Worm (Caenorhabditis elegans) whole organism, L4 larva: Measurements from ENCODE around the gene ceh-36.

Experiments
- F49E8.2 ChIP-seq: sonication (generic microtip); optimal IDR thresholded peaks from 2 replicates; lab custom pipeline; 2016; ENCODE audit warnings: missing compliant biosample characterization, mild to moderate bottlenecking, missing genetic modification characterization, borderline replicate concordance
- Y75B8A.6 ChIP-seq: fragments of 200-800 bp; sonication (Bioruptor generic); IDR thresholded peaks from 2 replicates; pipeline ENCODE4 v1.3.6; 2022; ENCODE audit warnings: missing genetic modification reagents, missing genetic modification characterization, missing compliant biosample characterization
- aly-2 ChIP-seq: sonication (generic microtip); optimal IDR thresholded peaks from 2 replicates; lab custom pipeline; 2018; ENCODE audit warnings: missing biosample characterization, missing genetic modification characterization
- ctbp-1 ChIP-seq: fragments of 200-800 bp; sonication (Bioruptor generic); IDR thresholded peaks from 2 replicates; pipeline ENCODE4 v1.3.6; 2022; ENCODE audit warnings: missing genetic modification reagents, missing genetic modification characterization, missing compliant biosample characterization
- daf-12 ChIP-seq: fragments of 150-350 bp; optimal IDR thresholded peaks from 2 replicates; lab custom pipeline; 2014; ENCODE audit warnings: missing biosample characterization, missing genetic modification reagents, missing genetic modification characterization
- dpl-1 ChIP-seq: fragments of 150-350 bp; optimal IDR thresholded peaks from 2 replicates; lab custom pipeline; 2014; ENCODE audit warnings: missing biosample characterization, missing genetic modification reagents, missing genetic modification characterization
- egl-27 ChIP-seq: sonication (generic microtip); optimal IDR thresholded peaks from 3 replicates; lab custom pipeline; 2017; ENCODE audit warnings: missing biosample characterization, missing genetic modification reagents, missing genetic modification characterization
- egl-43 ChIP-seq: fragments of 200-800 bp; sonication (Bioruptor generic); IDR thresholded peaks from 2 replicates; pipeline ENCODE4 v1.3.6; 2022; ENCODE audit warnings: missing genetic modification reagents, missing genetic modification characterization, missing compliant biosample characterization
- lsy-2 ChIP-seq, 2 experiments: fragments of 150-350 bp in 1 of 2; sonication (generic microtip) in 1 of 2; optimal IDR thresholded peaks; 2 replicates each; lab custom pipeline; 2014 to 2017; ENCODE audit warnings: missing biosample characterization in 2 of 2, missing genetic modification characterization in 2 of 2
- nhr-237 ChIP-seq: sonication (generic microtip); optimal IDR thresholded peaks from 2 replicates; lab custom pipeline; 2017; ENCODE audit warnings: missing biosample characterization, missing genetic modification characterization
- nhr-25 ChIP-seq: sonication (generic microtip); optimal IDR thresholded peaks from 2 replicates; lab custom pipeline; 2017; ENCODE audit warnings: missing genetic modification characterization, mild to moderate bottlenecking, missing compliant biosample characterization, antibody characterized with exemption, moderate library complexity, borderline replicate concordance; ENCODE audit not compliant: insufficient read depth
- nhr-76 ChIP-seq: fragments of 150-350 bp; optimal IDR thresholded peaks from 2 replicates; lab custom pipeline; 2014; ENCODE audit warnings: missing biosample characterization, missing genetic modification characterization
- snpc-4 ChIP-seq: fragments of 150-350 bp; optimal IDR thresholded peaks from 2 replicates; lab custom pipeline; 2014; ENCODE audit warnings: missing biosample characterization, missing genetic modification characterization
- ztf-11 ChIP-seq: fragments of 150-350 bp; optimal IDR thresholded peaks from 2 replicates; lab custom pipeline; 2014; ENCODE audit warnings: missing biosample characterization, missing genetic modification characterization

- TF ChIP-seq aly-2 (tag; lab: Kevin White, UChicago) (no peak), nhr-25 (tag; lab: Kevin White, UChicago) (no peak), lsy-2 (tag; optimal IDR thresholded peaks at IDR 0.05; lab: Kevin White, UChicago) (no peak), Y75B8A.6 (GFP tag; lab: Robert Waterston, UW) (no peak), daf-12 (no peak), dpl-1 (GFP tag; lab: Kevin White, UChicago) (no peak), F49E8.2 (tag; lab: Kevin White, UChicago) (no peak), egl-43 (GFP tag; lab: Robert Waterston, UW) (peak; percentile 71; the same call in 1 of the 2 replicates), snpc-4 (tag; lab: Kevin White, UChicago) (no peak), ctbp-1 (no peak), egl-27 (no peak), nhr-237 (no peak), nhr-76 (tag; lab: Kevin White, UChicago) (no peak), ztf-11 (no peak)
Measured at ce11 chrX:14134883-14135282, 51.5 kb downstream of the ceh-36 start.
